Fruit fly (Drosophila melanogaster): Measurements from ENCODE around the gene DCTN6-p27.
A peak's percentile ranks its signal among the peaks of the same experiment; 100 is the strongest.

- peak; percentile 56 for TF ChIP-seq CG12605 (GFP tag; IDR thresholded peaks at IDR 0.05)
- peak; percentile 88 for TF ChIP-seq Snoo (tag; optimal IDR thresholded peaks at IDR 0.05)
Observed at dm6 chr2L:19136735-19137134, 4.6 kb downstream of the DCTN6-p27 start.

Data from whole organism, pupa.